Fruit fly (Drosophila melanogaster) S2 (cell line): Measurements from ENCODE around the gene Bin1.

Experiments
- CG8478 ChIP-seq: fragments of >200 bp; optimal IDR thresholded peaks from 2 replicates; lab custom pipeline; 2018
- CTCF ChIP-seq, 2 experiments: fragments of >200 bp; optimal IDR thresholded peaks; 2 replicates each; lab custom pipeline; 2018

Bin1 gene

DNA sequence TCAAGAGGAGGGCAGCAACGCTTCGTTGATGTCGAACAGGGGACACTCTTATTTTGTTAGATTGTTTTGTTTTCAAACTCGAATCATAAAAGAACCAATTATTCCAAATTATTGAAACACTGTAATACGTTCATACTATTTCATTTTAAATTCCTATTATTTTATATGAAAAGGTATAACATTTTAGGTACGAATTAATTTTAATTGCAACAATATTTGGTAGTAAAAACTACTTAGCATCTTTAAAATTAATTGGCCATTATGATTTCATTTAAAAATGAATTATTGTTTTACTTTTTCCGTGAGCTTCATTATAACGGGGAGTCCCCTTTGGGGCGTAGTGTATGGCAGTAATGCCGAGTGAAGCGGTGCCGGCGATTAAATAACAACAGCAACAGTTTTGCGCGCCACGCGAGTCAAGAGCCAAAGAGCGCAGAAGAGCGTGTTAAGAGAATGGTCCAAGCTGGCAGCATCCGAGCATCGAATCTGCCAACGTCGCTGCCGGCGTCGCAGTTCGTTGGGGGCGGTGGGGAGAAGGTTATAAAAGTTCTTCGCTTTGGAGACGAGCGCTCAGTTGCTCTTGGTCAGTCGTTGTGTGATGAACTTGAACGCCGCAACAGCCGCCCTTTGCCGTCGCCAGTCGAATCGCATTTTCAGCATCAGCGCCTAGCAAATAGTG lies 31.7 kb downstream of the Bin1 start:
- TF ChIP-seq CTCF (optimal IDR thresholded peaks at IDR 0.05; lab: Kevin White, UChicago) (no peak), CG8478 (lab: Kevin White, UChicago) (no peak)

DNA sequence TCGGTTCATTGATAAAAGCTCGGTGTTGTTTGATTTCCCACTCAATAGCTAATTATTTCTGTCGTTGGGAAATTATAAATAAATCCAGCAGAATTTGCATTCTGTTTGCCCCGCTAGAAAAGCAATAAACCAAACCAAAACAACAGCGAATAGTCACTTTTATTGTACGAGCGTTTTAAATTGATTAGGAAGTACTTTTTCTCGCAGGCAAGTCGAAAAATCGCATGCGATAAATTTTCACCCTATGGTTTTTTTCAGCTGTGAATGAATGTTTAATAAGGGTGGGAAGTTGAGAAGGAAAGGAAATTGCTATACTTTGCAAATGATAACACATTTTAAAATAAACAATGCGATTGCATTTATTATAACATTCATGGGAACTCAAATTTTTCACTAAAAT lies 33.3 kb downstream of the Bin1 start:
- TF ChIP-seq CTCF (optimal IDR thresholded peaks at IDR 0.05; lab: Kevin White, UChicago) (no peak), CG8478 (lab: Kevin White, UChicago) (no peak)

DNA sequence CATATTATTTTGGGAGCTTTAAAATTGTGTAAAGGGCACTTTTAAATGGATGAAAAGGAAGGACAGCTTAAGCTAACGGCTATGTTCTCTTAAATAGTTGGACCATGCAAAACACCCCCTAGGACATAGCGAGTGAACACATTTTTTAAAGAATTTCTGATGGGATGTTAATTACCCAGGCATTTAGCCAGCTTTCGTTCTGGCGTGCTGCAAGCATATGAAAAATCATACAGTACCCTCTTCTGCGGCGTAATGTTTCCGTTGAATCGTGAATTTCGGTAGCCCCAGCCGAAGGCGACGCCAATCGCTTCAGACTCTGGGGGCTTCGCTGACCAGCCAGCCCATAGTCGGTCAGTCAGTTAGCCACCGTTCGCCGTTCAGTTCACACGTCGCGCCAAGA lies 34.7 kb downstream of the Bin1 start, which contains the start of gene CG6006:
TSS of gene CG6006 (plus strand) at position 301 of the 400 bp plus-strand sequence.
- no peak for TF ChIP-seq CTCF (optimal IDR thresholded peaks at IDR 0.05; lab: Kevin White, UChicago)
- TF ChIP-seq CG8478 (lab: Kevin White, UChicago): no peak

DNA sequence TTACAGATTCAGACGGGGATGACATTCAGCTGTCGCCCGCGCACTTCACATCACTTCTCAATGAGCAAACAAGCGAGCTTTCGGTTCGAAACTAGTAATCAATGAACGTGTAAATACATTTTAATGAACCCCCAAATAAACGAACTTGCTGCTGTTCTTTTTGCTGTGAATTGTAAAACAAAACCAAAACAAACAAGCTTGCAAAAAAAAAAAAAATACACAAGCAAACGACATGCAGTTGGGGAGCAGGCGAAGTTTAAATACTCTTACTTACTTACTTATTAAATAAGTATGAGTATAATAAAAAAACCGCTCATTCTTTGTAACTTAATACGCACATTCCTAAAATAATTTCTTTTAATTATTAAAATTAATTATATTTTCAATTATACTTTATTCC lies 35.1 kb downstream of the Bin1 start:
- TF ChIP-seq CG8478 (lab: Kevin White, UChicago) (no peak), CTCF (optimal IDR thresholded peaks at IDR 0.05; lab: Kevin White, UChicago) (no peak)

DNA sequence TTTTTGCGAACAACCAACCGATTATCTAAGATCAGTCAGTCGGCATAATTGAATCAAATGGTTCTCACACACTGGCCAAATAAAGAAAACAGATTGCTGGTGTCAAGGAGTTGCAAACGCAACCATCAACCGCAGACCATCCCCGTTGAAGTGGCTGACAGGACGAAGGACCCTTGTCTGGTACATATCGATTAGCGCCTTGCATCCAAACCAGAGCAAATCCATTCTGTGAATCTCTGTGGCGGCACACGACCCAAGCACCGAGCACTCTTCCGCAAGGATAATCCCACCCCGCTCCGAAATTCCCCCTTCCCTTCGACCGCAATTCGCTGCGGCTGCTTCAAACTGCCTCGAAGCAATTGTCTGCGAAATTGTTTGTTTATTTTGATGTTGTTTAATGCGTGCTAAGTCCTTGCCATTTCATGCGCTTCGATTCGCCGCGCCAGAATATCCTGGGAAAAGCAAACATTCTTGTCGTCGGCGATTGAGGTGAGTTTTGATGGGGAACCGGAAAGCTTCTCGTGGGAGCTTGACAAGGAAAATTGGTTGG lies 35.9 kb downstream of the Bin1 start:
- TF ChIP-seq CG8478 (lab: Kevin White, UChicago) (no peak), CTCF (optimal IDR thresholded peaks at IDR 0.05; lab: Kevin White, UChicago) (no peak)

DNA sequence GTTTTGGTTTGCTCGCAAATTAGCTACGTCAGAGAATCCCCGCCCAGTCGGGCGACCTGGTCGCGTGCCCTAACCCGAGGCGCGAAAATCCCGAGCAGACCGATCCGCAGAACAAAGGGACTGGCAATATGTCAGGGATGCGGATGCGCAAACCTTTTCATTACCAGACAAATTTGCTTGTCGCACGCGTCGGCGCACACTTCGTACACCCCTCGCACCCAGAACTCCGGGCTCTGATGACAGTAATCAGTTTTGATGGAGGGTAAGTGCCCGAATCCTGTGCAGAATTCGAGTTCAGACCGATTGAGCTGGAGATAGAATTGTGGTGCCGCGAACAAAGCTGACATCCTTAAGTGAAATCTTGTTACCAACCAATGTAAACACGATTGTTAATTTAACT lies 37.0 kb downstream of the Bin1 start:
- TF ChIP-seq CTCF (optimal IDR thresholded peaks at IDR 0.05; lab: Kevin White, UChicago): no peak
- TF ChIP-seq CG8478 (lab: Kevin White, UChicago): no peak

DNA sequence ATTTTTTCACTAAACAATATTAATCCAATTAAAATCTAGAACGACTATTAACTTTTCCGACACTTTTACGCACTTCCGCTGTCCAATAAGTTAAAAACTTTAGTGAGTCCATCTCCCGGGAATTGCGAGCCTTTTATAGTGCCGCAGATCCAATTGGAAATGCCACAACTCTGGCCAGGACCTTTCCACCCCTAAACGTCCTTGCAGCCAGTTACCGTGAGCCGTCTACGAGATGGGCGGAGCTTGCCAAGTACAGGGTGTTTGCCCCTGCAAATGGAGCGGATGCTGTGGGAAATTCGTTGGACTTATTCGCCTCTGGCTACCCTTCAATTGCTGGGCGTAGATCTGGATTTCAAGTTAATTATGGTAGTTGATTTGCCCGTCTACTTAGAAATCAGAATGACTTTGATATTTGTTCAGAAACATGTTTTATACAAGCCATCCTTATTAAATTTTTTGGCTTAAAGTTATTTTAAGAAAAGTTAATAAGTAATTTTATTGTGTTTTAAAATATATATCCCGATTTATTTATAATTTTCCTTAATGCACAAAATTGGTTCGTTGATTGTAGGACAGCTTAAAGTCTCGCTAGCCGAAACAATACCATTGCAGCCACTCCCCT lies 38.0 kb downstream of the Bin1 start, which contains the start of gene Fer2:
TSS of gene Fer2 (minus strand) at position 74 of the 622 bp plus-strand sequence.
- no peak for TF ChIP-seq CTCF (optimal IDR thresholded peaks at IDR 0.05; lab: Kevin White, UChicago)

DNA sequence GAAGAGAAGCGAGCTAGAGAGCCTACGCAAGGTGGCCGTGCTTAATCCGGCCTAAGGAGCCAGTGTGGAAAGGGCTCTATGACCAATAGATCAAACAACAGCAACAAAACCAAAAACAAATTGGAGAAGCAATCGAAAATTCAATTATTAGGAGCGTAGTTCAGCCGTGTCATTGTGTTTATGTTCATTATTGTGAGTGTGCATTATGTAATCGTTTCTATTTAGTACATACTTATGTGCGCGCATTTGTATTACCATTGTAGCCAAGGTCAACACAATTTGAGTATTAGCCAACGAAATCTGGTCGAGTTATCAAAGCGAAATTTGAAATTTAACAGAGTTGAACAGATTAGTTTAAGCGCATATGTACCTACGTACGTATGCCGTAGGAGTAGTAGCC lies 40.7 kb downstream of the Bin1 start:
- no peak for TF ChIP-seq CTCF (optimal IDR thresholded peaks at IDR 0.05; lab: Kevin White, UChicago)
- TF ChIP-seq CG8478 (lab: Kevin White, UChicago): no peak

DNA sequence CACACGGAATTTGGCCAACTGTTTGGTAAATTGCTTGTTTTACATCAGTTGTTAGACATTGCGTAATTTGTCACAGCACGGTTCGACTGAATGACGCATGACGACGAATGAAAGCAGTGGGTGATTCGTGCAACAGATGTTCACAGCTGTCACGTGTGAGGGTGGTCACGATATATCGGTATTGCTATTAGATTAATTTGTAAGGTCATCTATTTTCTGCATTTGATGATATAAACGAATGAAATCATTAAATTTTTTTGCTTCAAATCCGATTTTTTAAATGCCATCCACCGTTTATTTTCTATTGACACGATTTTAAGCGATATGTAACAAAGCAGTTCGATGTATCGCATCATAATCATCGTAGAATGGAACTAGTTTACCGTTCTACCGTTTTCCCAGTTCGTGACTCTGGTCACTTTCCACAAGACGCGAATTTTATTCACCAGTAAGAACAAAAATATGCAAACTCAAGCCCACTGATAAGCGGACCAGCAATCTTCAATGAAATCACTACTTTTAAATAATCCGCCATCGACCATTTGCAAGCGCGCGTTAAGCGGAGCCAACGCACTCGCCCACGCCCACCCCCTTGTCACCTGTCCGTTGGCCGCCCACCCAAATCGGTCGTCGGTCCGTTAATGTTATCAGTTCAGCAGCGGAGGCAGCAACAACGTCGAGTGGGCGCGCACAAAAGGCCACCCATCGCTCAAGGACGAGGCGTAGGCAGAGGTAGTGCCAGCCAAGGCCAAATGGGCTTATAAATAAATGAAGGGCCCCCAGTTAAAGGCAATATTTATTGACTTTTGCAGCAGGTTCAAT lies 42.5 kb downstream of the Bin1 start, which contains the start of the genes Mic26-27 and CG5916:
TSS of gene Mic26-27 (minus strand) at position 224 of the 822 bp plus-strand sequence.
TSS of gene CG5916 (plus strand) at position 398 of the 822 bp plus-strand sequence.
- TF ChIP-seq CTCF (optimal IDR thresholded peaks at IDR 0.05; lab: Kevin White, UChicago): peak; percentile 0 to 16
- no peak for TF ChIP-seq CG8478 (lab: Kevin White, UChicago)
